Worm (Caenorhabditis elegans) whole organism, L4 larva: ENCODE data around the gene T21B10.3.
A peak's percentile ranks its signal among the peaks of the same experiment; 100 is the strongest.

Experiments used
- D1046.2 ChIP-seq: fragments of 200-800 bp; sonication (Bioruptor generic); IDR thresholded peaks from 2 replicates; pipeline ENCODE4 v1.3.6; 2022; ENCODE audit warnings: missing genetic modification characterization, missing compliant biosample characterization
- F10B5.3 ChIP-seq: sonication (generic microtip); optimal IDR thresholded peaks from 2 replicates; lab custom pipeline; 2016; ENCODE audit warnings: mild to moderate bottlenecking, missing genetic modification characterization, missing compliant biosample characterization
- F26F4.8 ChIP-seq: fragments of 200-800 bp; sonication (Bioruptor generic); conservative IDR thresholded peaks from 2 replicates; pipeline ENCODE4 v1.3.6; 2022; ENCODE audit warnings: missing genetic modification characterization, missing compliant biosample characterization
- F37D6.2 ChIP-seq: sonication (generic microtip); optimal IDR thresholded peaks from 2 replicates; lab custom pipeline; 2016; ENCODE audit warnings: mild to moderate bottlenecking, missing genetic modification characterization, missing compliant biosample characterization
- R02D3.7 ChIP-seq: fragments of 150-350 bp; sonication (generic microtip); optimal IDR thresholded peaks from 3 replicates; lab custom pipeline; 2014; ENCODE audit warnings: missing biosample characterization, missing genetic modification characterization
- Y105C5A.15 ChIP-seq: fragments of 200-800 bp; sonication (Bioruptor generic); IDR thresholded peaks from 2 replicates; pipeline ENCODE4 v1.3.6; 2022; ENCODE audit warnings: missing genetic modification characterization, missing compliant biosample characterization
- Y5F2A.4 ChIP-seq: fragments of 200-800 bp; sonication (Bioruptor generic); optimal IDR thresholded peaks from 2 replicates; lab custom pipeline; 2018; ENCODE audit warnings: mild to moderate bottlenecking, missing genetic modification characterization, missing compliant biosample characterization
- ZK546.5 ChIP-seq, 2 experiments: sonication (generic microtip); optimal IDR thresholded peaks; 2 replicates each; lab custom pipeline; 2017; ENCODE audit warnings: missing biosample characterization in 2 of 2, missing genetic modification characterization in 2 of 2
- ama-1 ChIP-seq: fragments of 150-350 bp; optimal IDR thresholded peaks from 2 replicates; lab custom pipeline; 2014; ENCODE audit warnings: inconsistent platforms, mixed read lengths
- ceh-62 ChIP-seq: sonication (generic microtip); optimal IDR thresholded peaks from 2 replicates; lab custom pipeline; 2017; ENCODE audit warnings: missing biosample characterization, missing genetic modification characterization
- ceh-82 ChIP-seq: sonication (generic microtip); optimal IDR thresholded peaks from 2 replicates; lab custom pipeline; 2017; ENCODE audit warnings: missing biosample characterization, missing genetic modification characterization
- cey-2 ChIP-seq: sonication (generic microtip); optimal IDR thresholded peaks from 3 replicates; lab custom pipeline; 2017; ENCODE audit warnings: missing genetic modification characterization, mild to moderate bottlenecking, missing compliant biosample characterization, antibody characterized with exemption, borderline replicate concordance; ENCODE audit not compliant: insufficient read depth
- ctbp-1 ChIP-seq: fragments of 200-800 bp; sonication (Bioruptor generic); IDR thresholded peaks from 2 replicates; pipeline ENCODE4 v1.3.6; 2022; ENCODE audit warnings: missing genetic modification reagents, missing genetic modification characterization, missing compliant biosample characterization
- dmd-6 ChIP-seq: fragments of 200-800 bp; sonication (Bioruptor generic); IDR thresholded peaks from 2 replicates; pipeline ENCODE4 v1.3.6; 2022; ENCODE audit warnings: missing genetic modification reagents, missing genetic modification characterization, missing compliant biosample characterization
- dmd-8 ChIP-seq: fragments of 200-800 bp; sonication (Bioruptor generic); IDR thresholded peaks from 2 replicates; pipeline ENCODE4 v1.3.6; 2022; ENCODE audit warnings: missing genetic modification characterization, missing compliant biosample characterization
- dpl-1 ChIP-seq: fragments of 150-350 bp; optimal IDR thresholded peaks from 2 replicates; lab custom pipeline; 2014; ENCODE audit warnings: missing biosample characterization, missing genetic modification reagents, missing genetic modification characterization
- duxl-1 ChIP-seq: sonication (generic microtip); optimal IDR thresholded peaks from 2 replicates; lab custom pipeline; 2016; ENCODE audit warnings: mild to moderate bottlenecking, missing genetic modification characterization, moderate library complexity, missing compliant biosample characterization; ENCODE audit not compliant: poor library complexity
- egl-43 ChIP-seq: fragments of 200-800 bp; sonication (Bioruptor generic); IDR thresholded peaks from 2 replicates; pipeline ENCODE4 v1.3.6; 2022; ENCODE audit warnings: missing genetic modification reagents, missing genetic modification characterization, missing compliant biosample characterization
- fos-1 ChIP-seq: fragments of 150-350 bp; optimal IDR thresholded peaks from 2 replicates; lab custom pipeline; 2014; ENCODE audit warnings: missing biosample characterization, missing genetic modification characterization
- gei-8 ChIP-seq: fragments of 200-800 bp; sonication (Bioruptor generic); optimal IDR thresholded peaks from 2 replicates; lab custom pipeline; 2018; ENCODE audit warnings: mild to moderate bottlenecking, missing genetic modification characterization, missing compliant biosample characterization
- hif-1 ChIP-seq, 2 experiments: sonication (generic microtip); optimal IDR thresholded peaks; 2 replicates each; lab custom pipeline; 2016 to 2017; ENCODE audit warnings: missing compliant biosample characterization in 2 of 2, missing genetic modification characterization in 2 of 2, missing genetic modification reagents in 2 of 2, missing genotype in 2 of 2, mild to moderate bottlenecking in 1 of 2
- hlh-30 ChIP-seq: sonication (generic microtip); optimal IDR thresholded peaks from 2 replicates; lab custom pipeline; 2017; ENCODE audit warnings: antibody characterized with exemption, mild to moderate bottlenecking, missing genetic modification characterization, missing compliant biosample characterization; ENCODE audit not compliant: insufficient read depth
- hmg-1.1 ChIP-seq: fragments of 200-800 bp; sonication (Bioruptor generic); IDR thresholded peaks from 2 replicates; pipeline ENCODE4 v1.3.6; 2022; ENCODE audit warnings: missing genetic modification reagents, missing genetic modification characterization, missing compliant biosample characterization
- lim-7 ChIP-seq: fragments of 200-800 bp; sonication (Bioruptor generic); IDR thresholded peaks from 2 replicates; pipeline ENCODE4 v1.3.6; 2022; ENCODE audit warnings: missing genetic modification characterization, missing compliant biosample characterization
- lin-15B ChIP-seq: fragments of 150-350 bp; sonication (generic microtip); optimal IDR thresholded peaks from 3 replicates; lab custom pipeline; 2014; ENCODE audit warnings: missing biosample characterization, missing genetic modification characterization
- lin-29 ChIP-seq: fragments of 200-800 bp; sonication (Bioruptor generic); IDR thresholded peaks from 2 replicates; pipeline ENCODE4 v1.3.6; 2022; ENCODE audit warnings: missing genetic modification reagents, missing genetic modification characterization, missing compliant biosample characterization
- lin-38 ChIP-seq: fragments of 200-800 bp; sonication (Bioruptor generic); IDR thresholded peaks from 2 replicates; pipeline ENCODE4 v1.3.6; 2022; ENCODE audit warnings: missing genetic modification reagents, missing genetic modification characterization, missing compliant biosample characterization
- mdl-1 ChIP-seq, 2 experiments: fragments of 150-350 bp in 1 of 2; sonication (generic microtip) in 1 of 2; optimal IDR thresholded peaks; 2 replicates each; lab custom pipeline; 2014 to 2017; ENCODE audit warnings: missing biosample characterization in 2 of 2, missing genetic modification characterization in 2 of 2
- mep-1 ChIP-seq: fragments of 150-350 bp; sonication (generic microtip); optimal IDR thresholded peaks from 3 replicates; lab custom pipeline; 2014; ENCODE audit warnings: missing biosample characterization, missing genetic modification characterization
- mes-2 ChIP-seq: sonication (generic microtip); optimal IDR thresholded peaks from 2 replicates; lab custom pipeline; 2016; ENCODE audit warnings: missing genotype, mild to moderate bottlenecking, missing genetic modification characterization, missing compliant biosample characterization; ENCODE audit not compliant: poor library complexity, severe bottlenecking
- mxl-3 ChIP-seq: fragments of 200-800 bp; sonication (Bioruptor generic); optimal IDR thresholded peaks from 2 replicates; lab custom pipeline; 2018; ENCODE audit warnings: mild to moderate bottlenecking, missing genetic modification characterization, missing compliant biosample characterization
- nhr-10 ChIP-seq: fragments of 150-350 bp; optimal IDR thresholded peaks from 2 replicates; lab custom pipeline; 2014; ENCODE audit warnings: missing biosample characterization, missing genetic modification characterization
- nhr-237 ChIP-seq: sonication (generic microtip); optimal IDR thresholded peaks from 2 replicates; lab custom pipeline; 2017; ENCODE audit warnings: missing biosample characterization, missing genetic modification characterization
- nhr-25 ChIP-seq: sonication (generic microtip); optimal IDR thresholded peaks from 2 replicates; lab custom pipeline; 2017; ENCODE audit warnings: missing genetic modification characterization, mild to moderate bottlenecking, missing compliant biosample characterization, antibody characterized with exemption, moderate library complexity, borderline replicate concordance; ENCODE audit not compliant: insufficient read depth
- nhr-28 ChIP-seq: fragments of 150-350 bp; optimal IDR thresholded peaks from 2 replicates; lab custom pipeline; 2014; ENCODE audit warnings: missing biosample characterization, missing genetic modification characterization
- nhr-41 ChIP-seq: fragments of 200-800 bp; sonication (Bioruptor generic); IDR thresholded peaks from 2 replicates; pipeline ENCODE4 v1.3.6; 2022; ENCODE audit warnings: missing genetic modification reagents, missing genetic modification characterization, missing compliant biosample characterization
- nhr-42 ChIP-seq: fragments of 200-800 bp; sonication (Bioruptor generic); IDR thresholded peaks from 2 replicates; pipeline ENCODE4 v1.3.6; 2022; ENCODE audit warnings: missing genetic modification characterization, missing compliant biosample characterization
- nhr-48 ChIP-seq: sonication (generic microtip); optimal IDR thresholded peaks from 2 replicates; lab custom pipeline; 2016; ENCODE audit warnings: mild to moderate bottlenecking, missing genetic modification characterization, missing compliant biosample characterization
- nhr-6 ChIP-seq: fragments of 150-350 bp; optimal IDR thresholded peaks from 2 replicates; lab custom pipeline; 2014; ENCODE audit warnings: missing biosample characterization, missing genetic modification characterization
- pha-4 ChIP-seq, 2 experiments: fragments of 150-350 bp in 1 of 2; fragments of 200-800 bp in 1 of 2; sonication (Bioruptor generic) in 1 of 2; IDR thresholded peaks in 1 of 2; optimal IDR thresholded peaks in 1 of 2; 2 replicates each; pipeline versions ENCODE4 v1.3.6 to Lab custom; 2014 to 2022; ENCODE audit warnings: missing genetic modification characterization in 2 of 2, missing genetic modification reagents in 2 of 2, missing biosample characterization in 1 of 2, missing compliant biosample characterization in 1 of 2
- pqm-1 ChIP-seq: sonication (generic microtip); optimal IDR thresholded peaks from 2 replicates; lab custom pipeline; 2017; ENCODE audit warnings: missing biosample characterization, missing genetic modification characterization
- sdz-12 ChIP-seq: fragments of 200-800 bp; sonication (Bioruptor generic); optimal IDR thresholded peaks from 2 replicates; lab custom pipeline; 2018; ENCODE audit warnings: mild to moderate bottlenecking, missing genetic modification characterization, missing compliant biosample characterization
- snpc-1.2 ChIP-seq: fragments of 200-800 bp; sonication (Bioruptor generic); IDR thresholded peaks from 2 replicates; pipeline ENCODE4 v1.3.6; 2022; ENCODE audit warnings: missing genetic modification reagents, missing genetic modification characterization, missing compliant biosample characterization
- snpc-4 ChIP-seq: fragments of 150-350 bp; optimal IDR thresholded peaks from 2 replicates; lab custom pipeline; 2014; ENCODE audit warnings: missing biosample characterization, missing genetic modification characterization
- spr-1 ChIP-seq: sonication (generic microtip); optimal IDR thresholded peaks from 2 replicates; lab custom pipeline; 2016; ENCODE audit warnings: mild to moderate bottlenecking, missing genetic modification characterization, missing compliant biosample characterization
- tag-97 ChIP-seq: fragments of 200-800 bp; sonication (Bioruptor generic); IDR thresholded peaks from 2 replicates; pipeline ENCODE4 v1.3.6; 2022; ENCODE audit warnings: missing genetic modification characterization, missing compliant biosample characterization
- unc-130 ChIP-seq: sonication (generic microtip); optimal IDR thresholded peaks from 2 replicates; lab custom pipeline; 2016; ENCODE audit warnings: missing genetic modification reagents, missing genetic modification characterization, missing compliant biosample characterization
- zfp-2 ChIP-seq: sonication (generic microtip); optimal IDR thresholded peaks from 2 replicates; lab custom pipeline; 2016; ENCODE audit warnings: mild to moderate bottlenecking, missing genetic modification characterization, missing compliant biosample characterization
- zfp-3 ChIP-seq: fragments of 200-800 bp; sonication (Bioruptor generic); conservative IDR thresholded peaks from 2 replicates; pipeline ENCODE4 v1.3.6; 2022; ENCODE audit warnings: missing genetic modification reagents, missing genetic modification characterization, missing compliant biosample characterization
- zip-11 ChIP-seq: fragments of 200-800 bp; sonication (Bioruptor generic); IDR thresholded peaks from 2 replicates; pipeline ENCODE4 v1.3.6; 2022; ENCODE audit warnings: missing genetic modification characterization, missing compliant biosample characterization
- zip-2 ChIP-seq: fragments of 150-350 bp; optimal IDR thresholded peaks from 2 replicates; lab custom pipeline; 2014; ENCODE audit warnings: missing biosample characterization, missing genetic modification characterization
- ztf-11 ChIP-seq: fragments of 150-350 bp; optimal IDR thresholded peaks from 2 replicates; lab custom pipeline; 2014; ENCODE audit warnings: missing biosample characterization, missing genetic modification characterization

The T21B10.3 gene

DNA sequence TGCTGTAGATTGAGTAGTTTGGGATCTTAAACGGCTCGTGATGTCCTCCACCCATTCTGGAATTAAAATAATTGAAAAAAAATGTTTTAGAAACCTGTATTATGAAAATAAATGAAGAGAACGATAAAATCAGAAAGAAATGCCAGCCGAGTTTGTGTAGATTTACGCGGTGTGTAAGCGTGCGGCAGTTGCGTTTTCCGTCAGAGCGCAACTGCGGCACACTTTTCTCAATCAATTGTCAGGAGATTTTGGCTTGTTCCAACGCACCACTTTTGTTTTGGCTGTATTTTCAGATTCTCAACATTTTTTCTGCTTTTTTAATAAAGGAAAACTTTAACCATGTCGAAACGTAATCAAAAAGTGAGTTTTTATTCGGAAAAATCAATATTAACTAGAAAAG is 30.7 kb downstream of the T21B10.3 start, which contains the start of the genes ndub-3 and C18E9.2 (continued):
- TF ChIP-seq lim-7 (GFP tag; lab: Robert Waterston, UW) (no peak), nhr-10 (no peak), dpl-1 (GFP tag; lab: Kevin White, UChicago) (peak; percentile 27), snpc-4 (tag; lab: Kevin White, UChicago) (no peak), R02D3.7 (tag; lab: Kevin White, UChicago) (peak; percentile 78), mep-1 (tag; lab: Kevin White, UChicago) (peak; percentile 53), nhr-48 (tag; lab: Kevin White, UChicago) (no peak), nhr-25 (no peak), cey-2 (tag; lab: Kevin White, UChicago) (no peak), lin-29 (no peak), ama-1 (lab: Kevin White, UChicago) (no peak), ZK546.5 (tag; optimal IDR thresholded peaks at IDR 0.05; lab: Kevin White, UChicago) (no peak), mdl-1 (tag; optimal IDR thresholded peaks at IDR 0.05; lab: Kevin White, UChicago) (no peak), lin-38 (GFP tag; lab: Robert Waterston, UW) (no peak), ctbp-1 (no peak), Y5F2A.4 (no peak), hmg-1.1 (GFP tag; lab: Robert Waterston, UW) (no peak), nhr-28 (tag; lab: Kevin White, UChicago) (no peak), lin-15B (tag; lab: Kevin White, UChicago) (no peak), snpc-1.2 (no peak), zfp-3 (GFP tag; lab: Robert Waterston, UW) (no peak), sdz-12 (GFP tag; lab: Kevin White, UChicago) (no peak), F10B5.3 (tag; lab: Kevin White, UChicago) (no peak), hlh-30 (tag; lab: Kevin White, UChicago) (peak; percentile 65), ztf-11 (no peak), dmd-8 (GFP tag; lab: Robert Waterston, UW) (no peak), fos-1 (tag; lab: Kevin White, UChicago) (no peak), nhr-41 (GFP tag; lab: Robert Waterston, UW) (no peak), nhr-6 (tag; lab: Kevin White, UChicago) (peak; percentile 44), F26F4.8 (GFP tag; lab: Robert Waterston, UW) (no peak), F37D6.2 (tag; lab: Kevin White, UChicago) (no peak), mxl-3 (GFP tag; lab: Kevin White, UChicago) (no peak), zfp-2 (tag; lab: Kevin White, UChicago) (no peak), hif-1 (tag; optimal IDR thresholded peaks at IDR 0.05; lab: Kevin White, UChicago) (peak in 1 of 2 experiments; percentile 13), nhr-42 (GFP tag; lab: Robert Waterston, UW) (no peak), D1046.2 (no peak), egl-43 (GFP tag; lab: Robert Waterston, UW) (no peak), nhr-237 (no peak), zip-2 (tag; lab: Kevin White, UChicago) (no peak), ceh-62 (tag; lab: Kevin White, UChicago) (no peak), duxl-1 (tag; lab: Kevin White, UChicago) (no peak), dmd-6 (GFP tag; lab: Robert Waterston, UW) (no peak), unc-130 (GFP tag; lab: Kevin White, UChicago) (no peak), Y105C5A.15 (GFP tag; lab: Robert Waterston, UW) (no peak), pha-4 (GFP tag; IDR thresholded peaks at IDR 0.05; lab: Robert Waterston, UW) (no peak), pha-4 (tag; optimal IDR thresholded peaks at IDR 0.05; lab: Kevin White, UChicago) (no peak), mes-2 (tag; lab: Kevin White, UChicago) (peak; percentile 63), ceh-82 (tag; lab: Kevin White, UChicago) (no peak), tag-97 (no peak), gei-8 (GFP tag; lab: Kevin White, UChicago) (no peak), zip-11 (GFP tag; lab: Robert Waterston, UW) (no peak), spr-1 (tag; lab: Kevin White, UChicago) (no peak), pqm-1 (tag; lab: Kevin White, UChicago) (no peak)
